Worm (Caenorhabditis elegans): ENCODE results near the gene pes-10.

DNA sequence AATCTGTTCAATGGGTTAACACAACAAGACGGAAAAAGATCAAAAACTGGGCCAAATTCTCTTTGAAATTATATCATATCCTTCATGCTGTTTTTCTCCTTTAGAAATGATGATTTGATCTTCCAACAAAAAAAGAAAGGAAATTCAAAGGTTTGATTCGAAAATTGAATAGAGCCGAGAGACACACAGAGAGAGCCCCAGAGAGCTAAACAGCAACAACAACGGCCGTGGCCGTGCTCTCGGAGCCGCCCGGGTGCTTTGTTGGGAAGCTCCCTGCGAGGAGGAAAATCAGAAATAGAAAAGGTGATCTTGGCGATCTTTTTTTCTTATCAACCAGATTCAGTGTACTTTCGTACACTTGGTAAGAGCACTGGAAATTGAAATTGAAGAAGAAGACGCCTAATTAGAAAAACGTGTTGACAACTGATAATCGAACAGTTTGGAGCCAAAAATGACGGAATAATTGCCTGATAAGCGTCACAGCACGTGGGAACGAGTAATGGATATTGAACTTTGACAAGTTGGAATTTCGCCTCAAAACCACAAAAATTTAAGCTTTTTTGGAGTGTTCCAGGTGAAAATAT, 50.3 kb downstream of the pes-10 start:
- TF ChIP-seq aly-2 (tag; optimal IDR thresholded peaks at IDR 0.05) (no peak), nhr-11 (tag; optimal IDR thresholded peaks at IDR 0.05) (no peak), fos-1 (tag; optimal IDR thresholded peaks at IDR 0.05) (no peak)
